Worm (Caenorhabditis elegans): ENCODE measurements around the gene srz-14.

- TF ChIP-seq Y56A3A.18 (GFP tag; IDR thresholded peaks at IDR 0.05) (no peak), lir-1 (GFP tag; conservative IDR thresholded peaks at IDR 0.05) (no peak), snpc-4 (GFP tag; optimal IDR thresholded peaks at IDR 0.05) (no peak), snpc-4 (tag; optimal IDR thresholded peaks at IDR 0.05) (no peak)
Measured at ce11 chrV:16229896-16230295, 46.4 kb downstream of the srz-14 start, which contains the start of the genes F21H7.2 and F21H7.12.
